Fruit fly (Drosophila melanogaster): ENCODE data around the gene CG7044.

CG7044 gene

DNA sequence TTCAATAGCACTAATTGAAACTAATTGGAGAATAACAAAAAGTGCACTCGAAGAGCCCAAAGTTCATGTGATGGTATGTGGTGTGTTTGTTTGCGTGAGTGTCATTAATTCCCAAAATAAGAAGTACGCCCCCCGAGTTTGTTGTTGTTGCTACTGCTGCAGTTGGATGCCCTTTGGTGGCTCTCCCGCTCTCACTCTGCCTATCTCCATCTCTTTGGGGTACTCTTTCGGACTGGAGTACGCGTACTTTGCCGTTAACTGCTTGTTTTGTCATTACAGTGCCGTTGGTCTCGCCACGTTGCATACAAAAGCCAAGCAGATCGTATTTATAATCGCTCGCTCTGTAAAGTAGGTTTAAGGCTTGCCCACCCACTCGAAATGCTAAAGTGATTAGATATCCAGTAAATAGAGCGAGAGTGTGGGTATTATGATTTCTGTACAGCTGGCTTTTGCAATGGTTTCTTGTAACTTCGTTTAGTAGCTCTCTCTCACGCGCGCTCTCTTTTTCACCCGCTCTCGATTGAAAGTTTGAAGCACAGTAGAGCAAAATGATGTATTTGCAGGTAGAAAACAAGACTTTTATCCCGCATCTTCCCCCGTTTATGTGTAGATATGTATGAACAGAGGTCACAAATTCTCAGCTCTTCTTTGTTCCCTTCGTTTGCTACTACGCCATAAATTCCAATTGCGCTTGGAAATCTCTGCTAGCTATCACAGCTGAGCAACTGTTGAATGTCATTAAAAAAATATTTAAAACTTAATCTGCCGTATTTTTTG lies 10.6 kb upstream of the CG7044 start (continued):
- TF ChIP-seq Kr (GFP tag; optimal IDR thresholded peaks at IDR 0.05) (no peak), vvl (GFP tag; IDR thresholded peaks at IDR 0.05) (no peak), HmgD (GFP tag; optimal IDR thresholded peaks at IDR 0.05) (no peak), pb (GFP tag; optimal IDR thresholded peaks at IDR 0.05) (no peak), NC2α (GFP tag; optimal IDR thresholded peaks at IDR 0.05) (no peak), luna (GFP tag; optimal IDR thresholded peaks at IDR 0.05) (no peak), CG34224 (GFP tag; IDR thresholded peaks at IDR 0.05; ENCODE audit: partially characterized antibody) (no peak), tx (GFP tag; optimal IDR thresholded peaks at IDR 0.05) (no peak), gt (GFP tag; IDR thresholded peaks at IDR 0.05) (no peak), Atf6 (GFP tag; IDR thresholded peaks at IDR 0.05) (0 out of 2 replicates have a peak, but pooled peaks have one; percentile 15), CG6175 (GFP tag; IDR thresholded peaks at IDR 0.05) (no peak), CG34422 (GFP tag; IDR thresholded peaks at IDR 0.05) (0 out of 3 replicates have a peak, but pooled peaks have one; percentile 7), Hr51 (GFP tag; optimal IDR thresholded peaks at IDR 0.05) (peak in 1 of 2 experiments; percentile 72), Elba2 (GFP tag; optimal IDR thresholded peaks at IDR 0.05) (no peak), fu2 (GFP tag; optimal IDR thresholded peaks at IDR 0.05) (no peak), mam (GFP tag; optimal IDR thresholded peaks at IDR 0.05) (no peak), grau (tag; optimal IDR thresholded peaks at IDR 0.05) (peak; percentile 57), CG17568 (GFP tag; optimal IDR thresholded peaks at IDR 0.05) (peak; percentile 44), CG17829 (tag; optimal IDR thresholded peaks at IDR 0.05) (peak; percentile 19), CG12155 (GFP tag; optimal IDR thresholded peaks at IDR 0.05) (peak; percentile 31), Six4 (GFP tag; optimal IDR thresholded peaks at IDR 0.05) (no peak), jigr1 (GFP tag; IDR thresholded peaks at IDR 0.05) (no peak), CG4730 (GFP tag; IDR thresholded peaks at IDR 0.05) (no peak), CG1832 (GFP tag; optimal IDR thresholded peaks at IDR 0.05) (no peak), sug (tag; optimal IDR thresholded peaks at IDR 0.05) (peak; percentile 14), Poxn (GFP tag; IDR thresholded peaks at IDR 0.05) (no peak), btn (GFP tag; optimal IDR thresholded peaks at IDR 0.05) (peak; percentile 7), CG12299 (tag; optimal IDR thresholded peaks at IDR 0.05) (no peak), Mes4 (GFP tag; optimal IDR thresholded peaks at IDR 0.05) (no peak), aop (GFP tag; IDR thresholded peaks at IDR 0.05) (no peak), hb (GFP tag; IDR thresholded peaks at IDR 0.05; ENCODE audit: partially characterized antibody) (no peak), esg (GFP tag; conservative IDR thresholded peaks at IDR 0.05) (0 out of 2 replicates have a peak, but pooled peaks have one; percentile 5), CG1233 (GFP tag; optimal IDR thresholded peaks at IDR 0.05) (peak; percentile 45), CG1603 (tag; optimal IDR thresholded peaks at IDR 0.05) (no peak), sens (GFP tag) (peak; percentile 87), zfh2 (GFP tag; optimal IDR thresholded peaks at IDR 0.05) (no peak), Side (GFP tag; optimal IDR thresholded peaks at IDR 0.05) (no peak), repo (GFP tag; optimal IDR thresholded peaks at IDR 0.05) (no peak), CG10321 (GFP tag; IDR thresholded peaks at IDR 0.05) (no peak), CG14441 (GFP tag; IDR thresholded peaks at IDR 0.05) (peak; percentile 55; the same call in 1 of the 2 replicates), pzg (GFP tag; optimal IDR thresholded peaks at IDR 0.05) (no peak), maf-S (GFP tag; optimal IDR thresholded peaks at IDR 0.05) (no peak), CG6791 (GFP tag; IDR thresholded peaks at IDR 0.05; ENCODE audit: partially characterized antibody) (0 out of 3 replicates have a peak, but pooled peaks have one; percentile 10), Ravus (GFP tag; IDR thresholded peaks at IDR 0.05) (no peak), schlank (tag; optimal IDR thresholded peaks at IDR 0.05) (no peak), CG1792 (GFP tag; optimal IDR thresholded peaks at IDR 0.05) (no peak), E2f2 (GFP tag; IDR thresholded peaks at IDR 0.05) (no peak; the same call in 1 of the 2 replicates), CG6254 (GFP tag; optimal IDR thresholded peaks at IDR 0.05) (peak; percentile 64), Doc3 (GFP tag; IDR thresholded peaks at IDR 0.05; ENCODE audit: partially characterized antibody) (no peak; the same call in 2 of the 3 replicates), bsh (GFP tag; optimal IDR thresholded peaks at IDR 0.05) (no peak)
